Worm (Caenorhabditis elegans) whole organism, L4 larva: ENCODE measurements around the gene T09F5.2.
A peak's percentile ranks its signal among the peaks of the same experiment; 100 is the strongest.

Experiments
- D1046.2 ChIP-seq: fragments of 200-800 bp; sonication (Bioruptor generic); IDR thresholded peaks from 2 replicates; pipeline ENCODE4 v1.3.6; 2022; ENCODE audit warnings: missing genetic modification characterization, missing compliant biosample characterization
- F37D6.2 ChIP-seq: sonication (generic microtip); optimal IDR thresholded peaks from 2 replicates; lab custom pipeline; 2016; ENCODE audit warnings: mild to moderate bottlenecking, missing genetic modification characterization, missing compliant biosample characterization
- F44E2.7 ChIP-seq: fragments of 200-800 bp; sonication (Bioruptor generic); IDR thresholded peaks from 2 replicates; pipeline ENCODE4 v2.1.2; 2022; ENCODE audit warnings: missing genetic modification characterization, missing compliant biosample characterization
- F49E8.2 ChIP-seq: sonication (generic microtip); optimal IDR thresholded peaks from 2 replicates; lab custom pipeline; 2016; ENCODE audit warnings: missing compliant biosample characterization, mild to moderate bottlenecking, missing genetic modification characterization, borderline replicate concordance
- Y105C5A.15 ChIP-seq: fragments of 200-800 bp; sonication (Bioruptor generic); IDR thresholded peaks from 2 replicates; pipeline ENCODE4 v1.3.6; 2022; ENCODE audit warnings: missing genetic modification characterization, missing compliant biosample characterization
- Y48G9A.11 ChIP-seq: fragments of 200-800 bp; sonication (Bioruptor generic); IDR thresholded peaks from 2 replicates; pipeline ENCODE4 v1.3.6; 2022; ENCODE audit warnings: missing genetic modification reagents, missing genetic modification characterization, missing compliant biosample characterization
- Y75B8A.6 ChIP-seq: fragments of 200-800 bp; sonication (Bioruptor generic); IDR thresholded peaks from 2 replicates; pipeline ENCODE4 v1.3.6; 2022; ENCODE audit warnings: missing genetic modification reagents, missing genetic modification characterization, missing compliant biosample characterization
- aha-1 ChIP-seq: fragments of 150-350 bp; peaks from one replicate; lab custom pipeline; 2014; ENCODE audit warnings: missing biosample characterization, missing genetic modification characterization
- aly-2 ChIP-seq: sonication (generic microtip); optimal IDR thresholded peaks from 2 replicates; lab custom pipeline; 2018; ENCODE audit warnings: missing biosample characterization, missing genetic modification characterization
- ama-1 ChIP-seq: fragments of 150-350 bp; optimal IDR thresholded peaks from 2 replicates; lab custom pipeline; 2014; ENCODE audit warnings: inconsistent platforms, mixed read lengths
- arid-1 ChIP-seq: fragments of 200-800 bp; sonication (Bioruptor generic); conservative IDR thresholded peaks from 2 replicates; pipeline ENCODE4 v1.3.6; 2022; ENCODE audit warnings: missing genetic modification reagents, missing genetic modification characterization, missing compliant biosample characterization
- ceh-32 ChIP-seq: sonication (generic microtip); optimal IDR thresholded peaks from 2 replicates; lab custom pipeline; 2016; ENCODE audit warnings: mild to moderate bottlenecking, missing genetic modification characterization, missing compliant biosample characterization; ENCODE audit not compliant: poor library complexity
- ceh-44 ChIP-seq: fragments of 200-800 bp; sonication (Bioruptor generic); IDR thresholded peaks from 2 replicates; pipeline ENCODE4 v1.3.6; 2022; ENCODE audit warnings: missing genetic modification reagents, missing genetic modification characterization, missing compliant biosample characterization
- cey-2 ChIP-seq: sonication (generic microtip); optimal IDR thresholded peaks from 3 replicates; lab custom pipeline; 2017; ENCODE audit warnings: missing genetic modification characterization, mild to moderate bottlenecking, missing compliant biosample characterization, antibody characterized with exemption, borderline replicate concordance; ENCODE audit not compliant: insufficient read depth
- daf-19 ChIP-seq: fragments of 200-800 bp; sonication (Bioruptor generic); conservative IDR thresholded peaks from 2 replicates; pipeline ENCODE4 v1.3.6; 2022; ENCODE audit warnings: missing genetic modification characterization, missing compliant biosample characterization
- dmd-8 ChIP-seq: fragments of 200-800 bp; sonication (Bioruptor generic); IDR thresholded peaks from 2 replicates; pipeline ENCODE4 v1.3.6; 2022; ENCODE audit warnings: missing genetic modification characterization, missing compliant biosample characterization
- duxl-1 ChIP-seq: sonication (generic microtip); optimal IDR thresholded peaks from 2 replicates; lab custom pipeline; 2016; ENCODE audit warnings: mild to moderate bottlenecking, missing genetic modification characterization, moderate library complexity, missing compliant biosample characterization; ENCODE audit not compliant: poor library complexity
- egl-43 ChIP-seq: fragments of 200-800 bp; sonication (Bioruptor generic); IDR thresholded peaks from 2 replicates; pipeline ENCODE4 v1.3.6; 2022; ENCODE audit warnings: missing genetic modification reagents, missing genetic modification characterization, missing compliant biosample characterization
- gei-8 ChIP-seq: fragments of 200-800 bp; sonication (Bioruptor generic); optimal IDR thresholded peaks from 2 replicates; lab custom pipeline; 2018; ENCODE audit warnings: mild to moderate bottlenecking, missing genetic modification characterization, missing compliant biosample characterization
- hif-1 ChIP-seq, 2 experiments: sonication (generic microtip); optimal IDR thresholded peaks; 2 replicates each; lab custom pipeline; 2016 to 2017; ENCODE audit warnings: missing compliant biosample characterization in 2 of 2, missing genetic modification characterization in 2 of 2, missing genetic modification reagents in 2 of 2, missing genotype in 2 of 2, mild to moderate bottlenecking in 1 of 2
- jun-1 ChIP-seq: fragments of 150-350 bp; optimal IDR thresholded peaks from 2 replicates; lab custom pipeline; 2014; ENCODE audit warnings: missing biosample characterization, missing genetic modification reagents, missing genetic modification characterization
- lim-7 ChIP-seq: fragments of 200-800 bp; sonication (Bioruptor generic); IDR thresholded peaks from 2 replicates; pipeline ENCODE4 v1.3.6; 2022; ENCODE audit warnings: missing genetic modification characterization, missing compliant biosample characterization
- lin-1 ChIP-seq: fragments of 200-800 bp; sonication (Bioruptor generic); IDR thresholded peaks from 2 replicates; pipeline ENCODE4 v1.3.6; 2022; ENCODE audit warnings: missing genetic modification reagents, missing genetic modification characterization, missing compliant biosample characterization
- lin-13 ChIP-seq: fragments of 150-350 bp; optimal IDR thresholded peaks from 2 replicates; lab custom pipeline; 2014; ENCODE audit warnings: missing biosample characterization, missing genetic modification reagents, missing genetic modification characterization
- lin-38 ChIP-seq: fragments of 200-800 bp; sonication (Bioruptor generic); IDR thresholded peaks from 2 replicates; pipeline ENCODE4 v1.3.6; 2022; ENCODE audit warnings: missing genetic modification reagents, missing genetic modification characterization, missing compliant biosample characterization
- lir-3 ChIP-seq: sonication (generic microtip); optimal IDR thresholded peaks from 2 replicates; lab custom pipeline; 2016; ENCODE audit warnings: mild to moderate bottlenecking, missing genetic modification characterization, missing compliant biosample characterization
- lsy-2 ChIP-seq, 2 experiments: fragments of 150-350 bp in 1 of 2; sonication (generic microtip) in 1 of 2; optimal IDR thresholded peaks; 2 replicates each; lab custom pipeline; 2014 to 2017; ENCODE audit warnings: missing biosample characterization in 2 of 2, missing genetic modification characterization in 2 of 2
- madf-5 ChIP-seq, 2 experiments: fragments of 200-800 bp; sonication (Bioruptor generic); IDR thresholded peaks; 2 replicates each; pipeline ENCODE4 v1.3.6; 2022; ENCODE audit warnings: missing compliant biosample characterization in 2 of 2, missing genetic modification characterization in 2 of 2
- mdt-29 ChIP-seq: fragments of 200-800 bp; sonication (Bioruptor generic); IDR thresholded peaks from 2 replicates; pipeline ENCODE4 v1.3.6; 2022; ENCODE audit warnings: missing genetic modification reagents, missing genetic modification characterization, missing compliant biosample characterization
- mep-1 ChIP-seq: fragments of 150-350 bp; sonication (generic microtip); optimal IDR thresholded peaks from 3 replicates; lab custom pipeline; 2014; ENCODE audit warnings: missing biosample characterization, missing genetic modification characterization
- nhr-10 ChIP-seq: fragments of 150-350 bp; optimal IDR thresholded peaks from 2 replicates; lab custom pipeline; 2014; ENCODE audit warnings: missing biosample characterization, missing genetic modification characterization
- nhr-102 ChIP-seq: sonication (generic microtip); optimal IDR thresholded peaks from 2 replicates; lab custom pipeline; 2016; ENCODE audit warnings: mild to moderate bottlenecking, missing genetic modification characterization, moderate library complexity, missing compliant biosample characterization
- nhr-11 ChIP-seq: fragments of 150-350 bp; optimal IDR thresholded peaks from 2 replicates; lab custom pipeline; 2014; ENCODE audit warnings: missing biosample characterization, missing genetic modification characterization
- nhr-28 ChIP-seq: fragments of 150-350 bp; optimal IDR thresholded peaks from 2 replicates; lab custom pipeline; 2014; ENCODE audit warnings: missing biosample characterization, missing genetic modification characterization
- nhr-42 ChIP-seq: fragments of 200-800 bp; sonication (Bioruptor generic); IDR thresholded peaks from 2 replicates; pipeline ENCODE4 v1.3.6; 2022; ENCODE audit warnings: missing genetic modification characterization, missing compliant biosample characterization
- nhr-76 ChIP-seq: fragments of 150-350 bp; optimal IDR thresholded peaks from 2 replicates; lab custom pipeline; 2014; ENCODE audit warnings: missing biosample characterization, missing genetic modification characterization
- nhr-77 ChIP-seq: fragments of 150-350 bp; optimal IDR thresholded peaks from 2 replicates; lab custom pipeline; 2014; ENCODE audit warnings: missing biosample characterization, missing genetic modification characterization
- pha-4 ChIP-seq, 2 experiments: fragments of 150-350 bp in 1 of 2; fragments of 200-800 bp in 1 of 2; sonication (Bioruptor generic) in 1 of 2; IDR thresholded peaks in 1 of 2; optimal IDR thresholded peaks in 1 of 2; 2 replicates each; pipeline versions ENCODE4 v1.3.6 to Lab custom; 2014 to 2022; ENCODE audit warnings: missing genetic modification characterization in 2 of 2, missing genetic modification reagents in 2 of 2, missing biosample characterization in 1 of 2, missing compliant biosample characterization in 1 of 2
- pqm-1 ChIP-seq: sonication (generic microtip); optimal IDR thresholded peaks from 2 replicates; lab custom pipeline; 2017; ENCODE audit warnings: missing biosample characterization, missing genetic modification characterization
- rbr-2 ChIP-seq: sonication (generic microtip); optimal IDR thresholded peaks from 2 replicates; lab custom pipeline; 2016; ENCODE audit warnings: missing genotype, missing genetic modification characterization, missing compliant biosample characterization
- sdz-12 ChIP-seq: fragments of 200-800 bp; sonication (Bioruptor generic); optimal IDR thresholded peaks from 2 replicates; lab custom pipeline; 2018; ENCODE audit warnings: mild to moderate bottlenecking, missing genetic modification characterization, missing compliant biosample characterization
- set-16 ChIP-seq: fragments of 200-800 bp; sonication (Bioruptor generic); IDR thresholded peaks from 2 replicates; pipeline ENCODE4 v1.3.6; 2022; ENCODE audit warnings: missing genetic modification reagents, missing genetic modification characterization, missing compliant biosample characterization
- snpc-1.2 ChIP-seq: fragments of 200-800 bp; sonication (Bioruptor generic); IDR thresholded peaks from 2 replicates; pipeline ENCODE4 v1.3.6; 2022; ENCODE audit warnings: missing genetic modification reagents, missing genetic modification characterization, missing compliant biosample characterization
- spr-3 ChIP-seq: fragments of 200-800 bp; sonication (Bioruptor generic); optimal IDR thresholded peaks from 2 replicates; lab custom pipeline; 2018; ENCODE audit warnings: mild to moderate bottlenecking, missing genetic modification characterization, missing compliant biosample characterization
- unc-130 ChIP-seq: sonication (generic microtip); optimal IDR thresholded peaks from 2 replicates; lab custom pipeline; 2016; ENCODE audit warnings: missing genetic modification reagents, missing genetic modification characterization, missing compliant biosample characterization
- unc-39 ChIP-seq: sonication (generic microtip); optimal IDR thresholded peaks from 2 replicates; lab custom pipeline; 2017; ENCODE audit warnings: missing biosample characterization, missing genetic modification characterization
- vab-7 ChIP-seq: fragments of 200-800 bp; sonication (Bioruptor generic); IDR thresholded peaks from 2 replicates; pipeline ENCODE4 v1.3.6; 2022; ENCODE audit warnings: missing genetic modification reagents, missing genetic modification characterization, missing compliant biosample characterization
- zfp-3 ChIP-seq: fragments of 200-800 bp; sonication (Bioruptor generic); conservative IDR thresholded peaks from 2 replicates; pipeline ENCODE4 v1.3.6; 2022; ENCODE audit warnings: missing genetic modification reagents, missing genetic modification characterization, missing compliant biosample characterization
- ztf-11 ChIP-seq: fragments of 150-350 bp; optimal IDR thresholded peaks from 2 replicates; lab custom pipeline; 2014; ENCODE audit warnings: missing biosample characterization, missing genetic modification characterization

The T09F5.2 gene

ce11 chrV:15186259-15186927 lies 35.6 kb downstream of the T09F5.2 start, which contains the start of gene Y75B12B.3:
TSS of gene Y75B12B.3 (minus strand) at chrV:15186279.
- TF ChIP-seq D1046.2 (no peak), dmd-8 (GFP tag; lab: Robert Waterston, UW) (0 out of 2 replicates have a peak, but pooled peaks have one; percentile 4), lsy-2 (tag; optimal IDR thresholded peaks at IDR 0.05; lab: Kevin White, UChicago) (peak in 1 of 2 experiments; percentile 1), nhr-102 (tag; lab: Kevin White, UChicago) (peak; percentile 2), lin-1 (GFP tag; lab: Robert Waterston, UW) (no peak), ceh-32 (tag; lab: Kevin White, UChicago) (no peak), mdt-29 (GFP tag; lab: Robert Waterston, UW) (0 out of 2 replicates have a peak, but pooled peaks have one; percentile 42), gei-8 (GFP tag; lab: Kevin White, UChicago) (no peak), nhr-76 (tag; lab: Kevin White, UChicago) (no peak), arid-1 (GFP tag; lab: Robert Waterston, UW) (peak; percentile 39; the same call in 1 of the 2 replicates), egl-43 (GFP tag; lab: Robert Waterston, UW) (peak; percentile 68), snpc-1.2 (GFP tag; lab: Robert Waterston, UW) (peak; percentile 70; the same call in 1 of the 2 replicates), nhr-28 (tag; lab: Kevin White, UChicago) (no peak), aha-1 (peak; percentile 75), lin-38 (GFP tag; lab: Robert Waterston, UW) (peak; percentile 52), pqm-1 (no peak), nhr-10 (tag; lab: Kevin White, UChicago) (no peak), F49E8.2 (peak; percentile 62), rbr-2 (tag; lab: Kevin White, UChicago) (no peak), nhr-42 (GFP tag; lab: Robert Waterston, UW) (no peak), F37D6.2 (tag; lab: Kevin White, UChicago) (no peak), aly-2 (tag; lab: Kevin White, UChicago) (peak; percentile 43), Y75B8A.6 (GFP tag; lab: Robert Waterston, UW) (no peak), mep-1 (tag; lab: Kevin White, UChicago) (peak; percentile 11), vab-7 (GFP tag; lab: Robert Waterston, UW) (peak; percentile 33; the same call in 1 of the 2 replicates), spr-3 (GFP tag; lab: Kevin White, UChicago) (no peak), unc-39 (tag; lab: Kevin White, UChicago) (no peak), jun-1 (tag; lab: Kevin White, UChicago) (no peak), nhr-11 (no peak), unc-130 (GFP tag; lab: Kevin White, UChicago) (peak; percentile 26), ceh-44 (GFP tag; lab: Robert Waterston, UW) (no peak), ama-1 (lab: Kevin White, UChicago) (peak; percentile 92), madf-5 (GFP tag; IDR thresholded peaks at IDR 0.05; lab: Robert Waterston, UW) (0 out of 4 replicates have a peak, but pooled peaks of 1 of the 2 experiments have one; percentile 42), set-16 (GFP tag; lab: Robert Waterston, UW) (peak; percentile 65), daf-19 (GFP tag; lab: Robert Waterston, UW) (no peak), sdz-12 (peak; percentile 13), nhr-77 (tag; lab: Kevin White, UChicago) (no peak), duxl-1 (no peak), hif-1 (tag; optimal IDR thresholded peaks at IDR 0.05; lab: Kevin White, UChicago) (no peak), zfp-3 (no peak), F44E2.7 (GFP tag; lab: Robert Waterston, UW) (no peak), cey-2 (tag; lab: Kevin White, UChicago) (no peak), ztf-11 (tag; lab: Kevin White, UChicago) (no peak), lin-13 (peak; percentile 1), lir-3 (tag; lab: Kevin White, UChicago) (no peak), pha-4 (GFP tag; IDR thresholded peaks at IDR 0.05; lab: Robert Waterston, UW) (no peak; the same call in 1 of the 2 replicates), pha-4 (tag; optimal IDR thresholded peaks at IDR 0.05; lab: Kevin White, UChicago) (no peak), Y105C5A.15 (GFP tag; lab: Robert Waterston, UW) (peak; percentile 2; the same call in 1 of the 2 replicates), Y48G9A.11 (GFP tag; lab: Robert Waterston, UW) (peak; percentile 46; the same call in 1 of the 2 replicates), lim-7 (GFP tag; lab: Robert Waterston, UW) (0 out of 2 replicates have a peak, but pooled peaks have one; percentile 48)
